Worm (Caenorhabditis elegans) whole organism, young adult: ENCODE results near the gene col-180.
A peak's percentile ranks its signal among the peaks of the same experiment; 100 is the strongest.

ENCODE experiments used
- B0336.3 ChIP-seq: fragments of 200-800 bp; sonication (Bioruptor generic); IDR thresholded peaks from 2 replicates; pipeline ENCODE4 v1.3.6; 2022; ENCODE audit warnings: missing genetic modification characterization, missing compliant biosample characterization
- F22D6.2 ChIP-seq: sonication (generic microtip); optimal IDR thresholded peaks from 2 replicates; lab custom pipeline; 2016; ENCODE audit warnings: mild to moderate bottlenecking, missing genetic modification characterization, missing compliant biosample characterization
- F39B2.1 ChIP-seq: fragments of 200-800 bp; sonication (Bioruptor generic); IDR thresholded peaks from 2 replicates; pipeline ENCODE4 v1.3.6; 2022; ENCODE audit warnings: missing genetic modification reagents, missing genetic modification characterization, missing compliant biosample characterization
- F57A8.1 ChIP-seq: fragments of 200-800 bp; sonication (Bioruptor generic); optimal IDR thresholded peaks from 2 replicates; lab custom pipeline; 2018; ENCODE audit warnings: mild to moderate bottlenecking, missing genetic modification characterization, moderate library complexity, missing compliant biosample characterization
- K12H6.12 ChIP-seq: fragments of 200-800 bp; sonication (Bioruptor generic); optimal IDR thresholded peaks from 2 replicates; lab custom pipeline; 2018; ENCODE audit warnings: mild to moderate bottlenecking, missing genetic modification characterization, missing compliant biosample characterization
- Y79H2A.3 ChIP-seq: fragments of 200-800 bp; sonication (Bioruptor generic); conservative IDR thresholded peaks from 2 replicates; pipeline ENCODE4 v1.3.6; 2022; ENCODE audit warnings: missing genetic modification reagents, missing genetic modification characterization, missing compliant biosample characterization
- ZK185.1 ChIP-seq: sonication (generic microtip); optimal IDR thresholded peaks from 2 replicates; lab custom pipeline; 2016; ENCODE audit warnings: mild to moderate bottlenecking, missing genetic modification characterization, missing compliant biosample characterization; ENCODE audit not compliant: poor library complexity, severe bottlenecking
- atf-7 ChIP-seq: sonication (generic microtip); optimal IDR thresholded peaks from 2 replicates; lab custom pipeline; 2017; ENCODE audit warnings: mild to moderate bottlenecking, missing genetic modification characterization, missing compliant biosample characterization
- cebp-1 ChIP-seq, 2 experiments: fragments of 200-800 bp in 1 of 2; sonication (Bioruptor generic) in 1 of 2; sonication (generic microtip) in 1 of 2; IDR thresholded peaks in 1 of 2; optimal IDR thresholded peaks in 1 of 2; 2 replicates each; pipeline versions ENCODE4 v1.3.6 to Lab custom; 2017 to 2022; ENCODE audit warnings: missing compliant biosample characterization in 2 of 2, missing genetic modification characterization in 2 of 2, mild to moderate bottlenecking in 1 of 2, missing genetic modification reagents in 1 of 2, moderate library complexity in 1 of 2
- cebp-2 ChIP-seq: fragments of 200-800 bp; sonication (Bioruptor generic); IDR thresholded peaks from 2 replicates; pipeline ENCODE4 v1.3.6; 2022; ENCODE audit warnings: missing genetic modification characterization, missing compliant biosample characterization
- ceh-100 ChIP-seq: fragments of 200-800 bp; sonication (Bioruptor generic); IDR thresholded peaks from 2 replicates; pipeline ENCODE4 v1.3.6; 2022; ENCODE audit warnings: missing genetic modification reagents, missing genetic modification characterization, missing compliant biosample characterization
- ceh-27 ChIP-seq: fragments of 200-800 bp; sonication (Bioruptor generic); optimal IDR thresholded peaks from 2 replicates; lab custom pipeline; 2018; ENCODE audit warnings: mild to moderate bottlenecking, missing genetic modification characterization, moderate library complexity, missing compliant biosample characterization
- dpff-1 ChIP-seq: sonication (generic microtip); optimal IDR thresholded peaks from 2 replicates; lab custom pipeline; 2017; ENCODE audit warnings: mild to moderate bottlenecking, missing genetic modification characterization, missing compliant biosample characterization
- dpl-1 ChIP-seq: fragments of 150-350 bp; optimal IDR thresholded peaks from 2 replicates; lab custom pipeline; 2014; ENCODE audit warnings: missing biosample characterization, missing genetic modification reagents, missing genetic modification characterization
- efl-1 ChIP-seq: fragments of 150-350 bp; optimal IDR thresholded peaks from 2 replicates; lab custom pipeline; 2014; ENCODE audit warnings: missing biosample characterization, missing genetic modification reagents, missing genetic modification characterization
- egl-44 ChIP-seq: fragments of 200-800 bp; sonication (Bioruptor generic); IDR thresholded peaks from 2 replicates; pipeline ENCODE4 v1.3.6; 2022; ENCODE audit warnings: missing genetic modification reagents, missing genetic modification characterization, missing compliant biosample characterization
- egrh-3 ChIP-seq: fragments of 200-800 bp; sonication (Bioruptor generic); IDR thresholded peaks from 2 replicates; pipeline ENCODE4 v1.3.6; 2022; ENCODE audit warnings: missing genetic modification reagents, missing genetic modification characterization, missing compliant biosample characterization
- hlh-12 ChIP-seq: sonication (generic microtip); optimal IDR thresholded peaks from 2 replicates; lab custom pipeline; 2016; ENCODE audit warnings: missing genetic modification characterization, missing compliant biosample characterization
- lin-35 ChIP-seq, 3 experiments: fragments of 150-350 bp in 2 of 3; sonication (generic microtip) in 1 of 3; optimal IDR thresholded peaks; 2 replicates each; lab custom pipeline; 2014 to 2018; ENCODE audit warnings: missing biosample characterization in 3 of 3, missing genetic modification characterization in 3 of 3, missing genetic modification reagents in 3 of 3
- lin-40 ChIP-seq: sonication (generic microtip); optimal IDR thresholded peaks from 2 replicates; lab custom pipeline; 2016; ENCODE audit warnings: missing genetic modification characterization, mild to moderate bottlenecking, missing compliant biosample characterization, missing genotype, missing genetic modification reagents
- madf-6 ChIP-seq: fragments of 200-800 bp; sonication (Bioruptor generic); IDR thresholded peaks from 2 replicates; pipeline ENCODE4 v1.3.6; 2022; ENCODE audit warnings: missing genetic modification reagents, missing genetic modification characterization, missing compliant biosample characterization
- madf-8 ChIP-seq: fragments of 200-800 bp; sonication (Bioruptor generic); conservative IDR thresholded peaks from 2 replicates; pipeline ENCODE4 v1.3.6; 2022; ENCODE audit warnings: missing genetic modification reagents, missing genetic modification characterization, missing compliant biosample characterization
- mes-4 ChIP-seq: sonication (generic microtip); optimal IDR thresholded peaks from 2 replicates; lab custom pipeline; 2016; ENCODE audit warnings: missing genotype, missing genetic modification characterization, missing compliant biosample characterization
- nfya-1 ChIP-seq: sonication (generic microtip); optimal IDR thresholded peaks from 2 replicates; lab custom pipeline; 2017; ENCODE audit warnings: antibody characterized with exemption, missing compliant biosample characterization, missing genetic modification characterization, borderline replicate concordance; ENCODE audit not compliant: insufficient read depth
- nhr-80 ChIP-seq: sonication (generic microtip); optimal IDR thresholded peaks from 2 replicates; lab custom pipeline; 2016; ENCODE audit warnings: missing genetic modification characterization, missing compliant biosample characterization
- pha-4 ChIP-seq: fragments of 150-350 bp; sonication (generic microtip); optimal IDR thresholded peaks from 2 replicates; lab custom pipeline; 2014; ENCODE audit warnings: missing biosample characterization, missing genetic modification reagents, missing genetic modification characterization
- snpc-1.1 ChIP-seq: sonication (generic microtip); optimal IDR thresholded peaks from 2 replicates; lab custom pipeline; 2017; ENCODE audit warnings: missing genetic modification characterization, mild to moderate bottlenecking, missing compliant biosample characterization, antibody characterized with exemption, moderate library complexity, missing genotype, missing genetic modification reagents; ENCODE audit not compliant: insufficient read depth
- tbx-9 ChIP-seq: sonication (generic microtip); optimal IDR thresholded peaks from 2 replicates; lab custom pipeline; 2016; ENCODE audit warnings: borderline replicate concordance, missing genetic modification characterization, inconsistent platforms, missing compliant biosample characterization
- xnd-1 ChIP-seq: sonication (generic microtip); optimal IDR thresholded peaks from 2 replicates; lab custom pipeline; 2016; ENCODE audit warnings: missing genotype, missing genetic modification reagents, missing genetic modification characterization, missing compliant biosample characterization

col-180 gene

ce11 chrX:11732752-11733151, 20.7 kb upstream of the col-180 start:
- TF ChIP-seq dpff-1 (tag; lab: Kevin White, UChicago) = no peak

- TF ChIP-seq atf-7 (tag; lab: Kevin White, UChicago) (peak; percentile 49), cebp-1 (GFP tag; IDR thresholded peaks at IDR 0.05; lab: Robert Waterston, UW) (no peak), cebp-1 (tag; optimal IDR thresholded peaks at IDR 0.05; lab: Kevin White, UChicago) (peak; percentile 10), lin-40 (tag; lab: Kevin White, UChicago) (peak; percentile 23), pha-4 (tag; lab: Kevin White, UChicago) (peak; percentile 77), nfya-1 (tag; lab: Kevin White, UChicago) (no peak), B0336.3 (GFP tag; lab: Robert Waterston, UW) (0 out of 2 replicates have a peak, but pooled peaks have one; percentile 16), egl-44 (no peak), ZK185.1 (no peak), nhr-80 (tag; lab: Kevin White, UChicago) (peak; percentile 92)
Observed at ce11 chrX:11727761-11728160, 15.7 kb upstream of the col-180 start, which contains the start of the genes gst-42 and D1053.2. gst-42 (minus strand) TSS chrX:11727936. D1053.2 (plus strand) TSS chrX:11728151.

ce11 chrX:11726450-11726849, 14.4 kb upstream of the col-180 start:
- TF ChIP-seq ZK185.1 (no peak), F57A8.1 (no peak), F22D6.2 (tag; lab: Kevin White, UChicago) (no peak), efl-1 (GFP tag; lab: Kevin White, UChicago) (no peak), nhr-80 (tag; lab: Kevin White, UChicago) (no peak), lin-35 (GFP tag; optimal IDR thresholded peaks at IDR 0.05; lab: Kevin White, UChicago) (no peak), mes-4 (tag; lab: Kevin White, UChicago) (no peak), tbx-9 (tag; lab: Kevin White, UChicago) (no peak), K12H6.12 (tag; lab: Kevin White, UChicago) (no peak), ceh-27 (GFP tag; lab: Kevin White, UChicago) (no peak), hlh-12 (tag; lab: Kevin White, UChicago) (no peak), dpl-1 (GFP tag; lab: Kevin White, UChicago) (no peak), Y79H2A.3 (no peak), egrh-3 (GFP tag; lab: Robert Waterston, UW) (no peak), snpc-1.1 (no peak)

- TF ChIP-seq madf-6 (no peak), F39B2.1 (no peak), cebp-2 (no peak), madf-8 (no peak)
Observed at ce11 chrX:11725646-11726045, 13.6 kb upstream of the col-180 start.

ce11 chrX:11723781-11724201, 11.7 kb upstream of the col-180 start, which contains the start of gene D1053.4:
D1053.4 (minus strand) TSS chrX:11723800.
- TF ChIP-seq hlh-12 (tag; lab: Kevin White, UChicago) = no peak
- peak; percentile 81 for TF ChIP-seq nhr-80 (tag; lab: Kevin White, UChicago)

- TF ChIP-seq xnd-1 (tag; lab: Kevin White, UChicago) = no peak
- TF ChIP-seq ceh-100 (GFP tag; lab: Robert Waterston, UW) = no peak
- TF ChIP-seq nhr-80 (tag; lab: Kevin White, UChicago) = peak; percentile 5
- no peak for TF ChIP-seq B0336.3 (GFP tag; lab: Robert Waterston, UW)
- TF ChIP-seq, all 124 proteins: peak for 1
Observed at ce11 chrX:11720058-11720457, 8.0 kb upstream of the col-180 start.
